Fruit fly (Drosophila melanogaster) whole organism, embryonic: ENCODE results near the gene SmydA-2.
A peak's percentile ranks its signal among the peaks of the same experiment; 100 is the strongest.

Source experiments
- Awh ChIP-seq: fragments of 200-800 bp; sonication (Bioruptor generic); IDR thresholded peaks from 2 replicates; pipeline ENCODE4, ENCODE4 v1.3.6; 2022; ENCODE audit warnings: missing biosample characterization, missing genetic modification characterization
- Blimp-1 ChIP-seq: fragments of 200-800 bp; sonication (Bioruptor generic); optimal IDR thresholded peaks from 3 replicates; lab custom pipeline; 2018; ENCODE audit warnings: missing biosample characterization, missing genetic modification characterization, mild to moderate bottlenecking, moderate library complexity, missing genetic modification reagents
- CG10462 ChIP-seq: fragments of 200-800 bp; sonication (Bioruptor generic); optimal IDR thresholded peaks from 2 replicates; lab custom pipeline; 2016; ENCODE audit warnings: missing biosample characterization, missing genetic modification characterization
- CG11247 ChIP-seq: fragments of 200-800 bp; sonication (Bioruptor generic); IDR thresholded peaks from 2 replicates; pipeline ENCODE4 v1.3.6; 2022; ENCODE audit warnings: missing biosample characterization, missing genetic modification characterization
- CG11456 ChIP-seq: fragments of 200-800 bp; sonication (Bioruptor generic); IDR thresholded peaks from 3 replicates; pipeline ENCODE4 v1.3.6; 2022; ENCODE audit warnings: missing biosample characterization, missing genetic modification characterization
- CG12071 ChIP-seq: fragments of 200-800 bp; sonication (Bioruptor generic); optimal IDR thresholded peaks from 3 replicates; lab custom pipeline; 2018; ENCODE audit warnings: missing biosample characterization, mild to moderate bottlenecking, missing genetic modification characterization
- CG12219 ChIP-seq: fragments of 200-800 bp; sonication (Bioruptor generic); optimal IDR thresholded peaks from 3 replicates; lab custom pipeline; 2018; ENCODE audit warnings: missing biosample characterization, mild to moderate bottlenecking, missing genetic modification characterization
- CG12942 ChIP-seq: fragments of 200-800 bp; sonication (Bioruptor generic); optimal IDR thresholded peaks from 3 replicates; lab custom pipeline; 2016; ENCODE audit warnings: missing biosample characterization, missing genetic modification characterization
- CG1529 ChIP-seq: fragments of 200-800 bp; sonication (Bioruptor generic); optimal IDR thresholded peaks from 3 replicates; lab custom pipeline; 2018; ENCODE audit warnings: missing biosample characterization, missing genetic modification characterization
- CG17359 ChIP-seq: fragments of 200-800 bp; sonication (Bioruptor generic); optimal IDR thresholded peaks from 3 replicates; lab custom pipeline; 2018; ENCODE audit warnings: missing biosample characterization, mild to moderate bottlenecking, missing genetic modification characterization, moderate library complexity
- CG3163 ChIP-seq: fragments of 200-800 bp; sonication (Bioruptor generic); optimal IDR thresholded peaks from 3 replicates; lab custom pipeline; 2016; ENCODE audit warnings: missing biosample characterization, missing genetic modification characterization
- CG6765 ChIP-seq: fragments of 200-800 bp; sonication (Bioruptor generic); optimal IDR thresholded peaks from 3 replicates; lab custom pipeline; 2017; ENCODE audit warnings: missing biosample characterization, mild to moderate bottlenecking, missing genetic modification characterization
- CG6813 ChIP-seq: fragments of 200-800 bp; sonication (Bioruptor generic); optimal IDR thresholded peaks from 2 replicates; lab custom pipeline; 2017; ENCODE audit warnings: missing biosample characterization, missing genetic modification characterization, mild to moderate bottlenecking, moderate library complexity, missing genetic modification reagents
- CG7372 ChIP-seq: fragments of 200-800 bp; sonication (Bioruptor generic); IDR thresholded peaks from 2 replicates; pipeline ENCODE4 v1.3.6; 2022; ENCODE audit warnings: missing biosample characterization, missing genetic modification characterization
- CG7987 ChIP-seq: fragments of 200-800 bp; sonication (Bioruptor generic); optimal IDR thresholded peaks from 2 replicates; lab custom pipeline; 2018; ENCODE audit warnings: missing biosample characterization, mild to moderate bottlenecking, missing genetic modification characterization, moderate library complexity
- CG8359 ChIP-seq: fragments of 200-800 bp; sonication (Bioruptor generic); optimal IDR thresholded peaks from 2 replicates; lab custom pipeline; 2017; ENCODE audit warnings: missing biosample characterization, mild to moderate bottlenecking, missing genetic modification characterization, borderline replicate concordance
- CG8944 ChIP-seq: fragments of 200-800 bp; sonication (Bioruptor generic); optimal IDR thresholded peaks from 3 replicates; lab custom pipeline; 2016; ENCODE audit warnings: missing biosample characterization, missing genetic modification characterization
- CG9876 ChIP-seq: fragments of 200-800 bp; sonication (Bioruptor generic); optimal IDR thresholded peaks from 2 replicates; lab custom pipeline; 2016; ENCODE audit warnings: missing biosample characterization, missing genetic modification characterization
- Chrac-16 ChIP-seq: fragments of 200-800 bp; sonication (Bioruptor generic); optimal IDR thresholded peaks from 3 replicates; lab custom pipeline; 2016; ENCODE audit warnings: missing biosample characterization, missing genetic modification characterization
- CkIIα-i1 ChIP-seq: fragments of 200-800 bp; sonication (Bioruptor generic); IDR thresholded peaks from 2 replicates; pipeline ENCODE4 v1.3.6; 2022; ENCODE audit warnings: missing biosample characterization, missing genetic modification characterization
- CoRest ChIP-seq: fragments of 200-800 bp; sonication (Bioruptor generic); optimal IDR thresholded peaks from 3 replicates; lab custom pipeline; 2018; ENCODE audit warnings: missing biosample characterization, mild to moderate bottlenecking, missing genetic modification characterization, moderate library complexity
- D19A ChIP-seq: fragments of 200-800 bp; optimal IDR thresholded peaks from 3 replicates; lab custom pipeline; 2019; ENCODE audit warnings: missing biosample characterization, mild to moderate bottlenecking, missing genetic modification characterization, moderate library complexity
- Dad ChIP-seq: fragments of 200-800 bp; sonication (Bioruptor generic); optimal IDR thresholded peaks from 3 replicates; lab custom pipeline; 2016; ENCODE audit warnings: missing biosample characterization, missing genetic modification characterization
- Dek ChIP-seq: fragments of 200-800 bp; sonication (Bioruptor generic); optimal IDR thresholded peaks from 3 replicates; lab custom pipeline; 2019; ENCODE audit warnings: missing biosample characterization, mild to moderate bottlenecking, missing genetic modification characterization, moderate library complexity
- Dip3 ChIP-seq: fragments of 200-800 bp; sonication (Bioruptor generic); optimal IDR thresholded peaks from 3 replicates; lab custom pipeline; 2016; ENCODE audit warnings: missing biosample characterization, missing genetic modification characterization
- H2.0 ChIP-seq: fragments of 200-800 bp; sonication (Bioruptor generic); IDR thresholded peaks from 2 replicates; pipeline ENCODE4 v1.3.6; 2022; ENCODE audit warnings: missing biosample characterization, missing genetic modification characterization
- HLH4C ChIP-seq: fragments of 200-800 bp; sonication (Bioruptor generic); IDR thresholded peaks from 3 replicates; pipeline ENCODE4 v1.3.6; 2022; ENCODE audit warnings: missing biosample characterization, missing genetic modification characterization; ENCODE audit not compliant: partially characterized antibody
- Hr51 ChIP-seq, 2 experiments: fragments of 200-800 bp; sonication (Bioruptor generic); optimal IDR thresholded peaks; 2 replicates in 1 of 2; 3 replicates in 1 of 2; lab custom pipeline; 2016 to 2018; ENCODE audit warnings: missing biosample characterization in 2 of 2, missing genetic modification characterization in 2 of 2, mild to moderate bottlenecking in 1 of 2, moderate library complexity in 1 of 2
- Sin3A ChIP-seq: fragments of >200 bp; optimal IDR thresholded peaks from 2 replicates; lab custom pipeline; 2018
- Ssrp ChIP-seq: fragments of 200-800 bp; sonication (Bioruptor generic); optimal IDR thresholded peaks from 2 replicates; lab custom pipeline; 2018; ENCODE audit warnings: missing biosample characterization, mild to moderate bottlenecking, missing genetic modification characterization, moderate library complexity
- ara ChIP-seq: fragments of 200-800 bp; sonication (Bioruptor generic); IDR thresholded peaks from 2 replicates; pipeline ENCODE4 v1.3.6; 2022; ENCODE audit warnings: missing biosample characterization, missing genetic modification characterization
- ash1 ChIP-seq: fragments of 200-800 bp; sonication (Bioruptor generic); optimal IDR thresholded peaks from 2 replicates; lab custom pipeline; 2018; ENCODE audit warnings: missing biosample characterization, mild to moderate bottlenecking, missing genetic modification characterization
- az2 ChIP-seq: fragments of 200-800 bp; sonication (Bioruptor generic); optimal IDR thresholded peaks from 3 replicates; lab custom pipeline; 2016; ENCODE audit warnings: missing biosample characterization, missing genetic modification characterization
- dati ChIP-seq: fragments of 200-800 bp; sonication (Bioruptor generic); IDR thresholded peaks from 2 replicates; pipeline ENCODE4 v1.3.6; 2022; ENCODE audit warnings: missing biosample characterization, missing genetic modification characterization
- dmrt11E ChIP-seq: fragments of 200-800 bp; sonication (Bioruptor generic); optimal IDR thresholded peaks from 3 replicates; lab custom pipeline; 2018; ENCODE audit warnings: missing biosample characterization, mild to moderate bottlenecking, missing genetic modification characterization, moderate library complexity
- fd3F ChIP-seq: fragments of 200-800 bp; sonication (Bioruptor generic); optimal IDR thresholded peaks from 2 replicates; lab custom pipeline; 2018; ENCODE audit warnings: missing biosample characterization, mild to moderate bottlenecking, missing genetic modification characterization, moderate library complexity
- fd96Cb ChIP-seq: fragments of 200-800 bp; sonication (Bioruptor generic); optimal IDR thresholded peaks from 2 replicates; lab custom pipeline; 2018; ENCODE audit warnings: missing biosample characterization, mild to moderate bottlenecking, missing genetic modification characterization, moderate library complexity
- grn ChIP-seq: fragments of 200-800 bp; sonication (Bioruptor generic); optimal IDR thresholded peaks from 3 replicates; lab custom pipeline; 2017; ENCODE audit warnings: missing biosample characterization, missing genetic modification characterization
- gsb-n ChIP-seq: fragments of 200-800 bp; sonication (Bioruptor generic); optimal IDR thresholded peaks from 3 replicates; lab custom pipeline; 2018; ENCODE audit warnings: missing biosample characterization, mild to moderate bottlenecking, missing genetic modification characterization
- h ChIP-seq: fragments of >200 bp; optimal IDR thresholded peaks from 2 replicates; lab custom pipeline; 2017
- insv ChIP-seq, 2 experiments: fragments of 200-800 bp; sonication (Bioruptor generic); optimal IDR thresholded peaks; 3 replicates each; lab custom pipeline; 2016 to 2018; ENCODE audit warnings: missing biosample characterization in 2 of 2, missing genetic modification characterization in 2 of 2
- lmd ChIP-seq: fragments of 200-800 bp; sonication (Bioruptor generic); IDR thresholded peaks from 2 replicates; pipeline ENCODE4 v1.3.6; 2022; ENCODE audit warnings: missing biosample characterization, missing genetic modification characterization
- mam ChIP-seq: fragments of 200-800 bp; sonication (Bioruptor generic); optimal IDR thresholded peaks from 3 replicates; lab custom pipeline; 2016; ENCODE audit warnings: missing biosample characterization, missing genetic modification characterization
- mirr ChIP-seq: fragments of 200-800 bp; sonication (Bioruptor generic); optimal IDR thresholded peaks from 3 replicates; lab custom pipeline; 2018; ENCODE audit warnings: missing biosample characterization, mild to moderate bottlenecking, missing genetic modification characterization
- nerfin-1 ChIP-seq: fragments of 200-800 bp; sonication (Bioruptor generic); optimal IDR thresholded peaks from 3 replicates; lab custom pipeline; 2019; ENCODE audit warnings: missing biosample characterization, mild to moderate bottlenecking, missing genetic modification characterization, moderate library complexity
- peb ChIP-seq: fragments of 200-800 bp; sonication (Bioruptor generic); IDR thresholded peaks from 2 replicates; pipeline ENCODE4 v1.3.6; 2022; ENCODE audit warnings: missing biosample characterization, missing genetic modification characterization
- seq ChIP-seq: fragments of 200-800 bp; sonication (Bioruptor generic); IDR thresholded peaks from 2 replicates; pipeline ENCODE4 v1.3.6; 2022; ENCODE audit warnings: missing biosample characterization, missing genetic modification characterization
- so ChIP-seq: fragments of 200-800 bp; sonication (Bioruptor generic); IDR thresholded peaks from 3 replicates; pipeline ENCODE4 v1.3.6; 2022; ENCODE audit warnings: missing biosample characterization, missing genetic modification characterization
- wdn ChIP-seq: fragments of 200-800 bp; sonication (Bioruptor generic); IDR thresholded peaks from 2 replicates; pipeline ENCODE4 v1.3.6; 2022; ENCODE audit warnings: missing biosample characterization, missing genetic modification characterization
- yki ChIP-seq: fragments of >200 bp; optimal IDR thresholded peaks from 3 replicates; lab custom pipeline; 2018
- zen2 ChIP-seq: fragments of 200-800 bp; sonication (Bioruptor generic); IDR thresholded peaks from 3 replicates; pipeline ENCODE4 v1.3.6; 2022; ENCODE audit warnings: missing biosample characterization, missing genetic modification characterization; ENCODE audit not compliant: partially characterized antibody

Gene SmydA-2

DNA sequence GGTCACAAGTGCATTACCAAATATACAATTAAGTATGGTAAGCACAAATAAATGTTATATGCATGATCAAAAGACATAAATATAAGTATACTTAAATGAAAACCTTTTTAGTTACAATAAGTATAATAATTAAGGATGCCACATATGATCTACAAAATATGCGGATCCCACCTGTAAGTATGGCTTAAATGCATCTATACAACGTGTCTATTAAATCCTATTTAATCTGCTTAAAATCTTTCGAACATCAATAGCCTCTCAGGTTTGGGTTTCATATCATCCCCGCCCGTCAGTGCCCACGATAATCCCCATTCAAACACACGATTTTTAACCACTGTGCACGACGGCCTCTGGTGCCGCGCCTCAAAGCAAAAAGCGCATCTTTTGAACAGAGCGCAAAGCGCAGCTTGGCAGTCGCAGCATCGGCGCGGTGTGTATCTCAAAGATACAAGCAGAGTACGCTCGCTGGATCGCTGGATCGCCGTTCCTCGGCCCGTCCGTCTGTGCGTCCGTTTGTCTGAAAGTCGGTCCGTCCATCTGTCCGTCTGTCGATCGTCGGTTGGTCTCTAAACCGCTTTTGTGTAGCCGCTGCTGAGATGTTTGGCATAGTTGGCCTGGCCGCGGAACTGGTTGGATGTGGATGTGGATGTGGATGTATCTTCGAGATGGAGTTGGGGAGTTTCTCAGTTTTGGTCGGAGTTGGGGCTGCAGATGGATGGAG, 38.8 kb upstream of the SmydA-2 start (continued):
- TF ChIP-seq CG11456 (GFP tag; lab: Robert Waterston, UW), result no peak
- TF ChIP-seq fd96Cb (tag; lab: Kevin White, UChicago), result peak; percentile 28
- TF ChIP-seq dmrt11E (tag; lab: Kevin White, UChicago), result peak; percentile 30
- TF ChIP-seq mirr, result no peak
- TF ChIP-seq mam (GFP tag; lab: Kevin White, UChicago), result no peak
- no peak for TF ChIP-seq Sin3A (lab: Kevin White, UChicago)
- no peak for TF ChIP-seq H2.0 (GFP tag; lab: Robert Waterston, UW)
- TF ChIP-seq h (lab: Kevin White, UChicago), result no peak
- no peak for TF ChIP-seq CG1529 (GFP tag; lab: Kevin White, UChicago)
- no peak for TF ChIP-seq Dek (tag; lab: Kevin White, UChicago)
- TF ChIP-seq CG10462 (GFP tag; lab: Kevin White, UChicago), result no peak
- peak; percentile 4 for TF ChIP-seq Chrac-16 (GFP tag; lab: Kevin White, UChicago)
- no peak for TF ChIP-seq CG11247 (GFP tag; lab: Robert Waterston, UW)
- TF ChIP-seq Ssrp (tag; lab: Kevin White, UChicago), result peak; percentile 35
- TF ChIP-seq CG12071 (GFP tag; lab: Kevin White, UChicago), result no peak
- TF ChIP-seq CG6765 (GFP tag; lab: Kevin White, UChicago), result no peak
- TF ChIP-seq HLH4C (GFP tag; lab: Robert Waterston, UW), result no peak; the same call in 2 of the 3 replicates
- TF ChIP-seq seq, result no peak
- TF ChIP-seq gsb-n (tag; lab: Kevin White, UChicago), result peak; percentile 42
- TF ChIP-seq yki (lab: Kevin White, UChicago), result no peak
- no peak for TF ChIP-seq so (GFP tag; lab: Robert Waterston, UW)
- no peak for TF ChIP-seq CG8359
- TF ChIP-seq Blimp-1 (GFP tag; lab: Kevin White, UChicago), result peak; percentile 19
- TF ChIP-seq az2 (GFP tag; lab: Kevin White, UChicago), result peak; percentile 21
- no peak for TF ChIP-seq CG12219 (GFP tag; lab: Kevin White, UChicago)
- TF ChIP-seq CkIIα-i1 (GFP tag; lab: Robert Waterston, UW), result no peak
- peak; percentile 26; the same call in 1 of the 2 replicates for TF ChIP-seq Awh (GFP tag; lab: Robert Waterston, UW)
- TF ChIP-seq dati (GFP tag; lab: Robert Waterston, UW), result no peak
- peak; percentile 37 for TF ChIP-seq D19A (tag; lab: Kevin White, UChicago)
- no peak for TF ChIP-seq ara (GFP tag; lab: Robert Waterston, UW)
- no peak for TF ChIP-seq nerfin-1 (tag; lab: Kevin White, UChicago)
- no peak for TF ChIP-seq insv (GFP tag; optimal IDR thresholded peaks at IDR 0.05; lab: Kevin White, UChicago)
- no peak for TF ChIP-seq Dad (GFP tag; lab: Kevin White, UChicago)
- no peak for TF ChIP-seq CG7372 (GFP tag; lab: Robert Waterston, UW)
- TF ChIP-seq peb (GFP tag; lab: Robert Waterston, UW), result no peak
- no peak for TF ChIP-seq wdn (GFP tag; lab: Robert Waterston, UW)
- TF ChIP-seq zen2, result no peak
- TF ChIP-seq CoRest (tag; lab: Kevin White, UChicago), result peak; percentile 35
- TF ChIP-seq CG6813, result peak; percentile 5
- TF ChIP-seq CG17359 (tag; lab: Kevin White, UChicago), result peak; percentile 24
- no peak for TF ChIP-seq Dip3
- no peak for TF ChIP-seq CG7987 (GFP tag; lab: Kevin White, UChicago)
- TF ChIP-seq grn, result peak; percentile 27
- no peak for TF ChIP-seq fd3F (GFP tag; lab: Kevin White, UChicago)
- TF ChIP-seq ash1 (GFP tag; lab: Kevin White, UChicago), result no peak
- no peak for TF ChIP-seq CG8944 (GFP tag; lab: Kevin White, UChicago)
- no peak for TF ChIP-seq CG3163 (GFP tag; lab: Kevin White, UChicago)
- TF ChIP-seq CG9876 (GFP tag; lab: Kevin White, UChicago), result no peak
- peak; percentile 1 for TF ChIP-seq CG12942 (GFP tag; lab: Kevin White, UChicago)
- TF ChIP-seq lmd (GFP tag; lab: Robert Waterston, UW), result no peak
- peak in 1 of 2 experiments; percentile 65 for TF ChIP-seq Hr51 (GFP tag; optimal IDR thresholded peaks at IDR 0.05; lab: Kevin White, UChicago)
